Fruit fly (Drosophila melanogaster) whole organism, adult: ENCODE measurements around the gene CG9132.

Experiments used
- CG11617 ChIP-seq: fragments of 200-800 bp; sonication (Bioruptor generic); optimal IDR thresholded peaks from 2 replicates; lab custom pipeline; 2017; ENCODE audit warnings: mild to moderate bottlenecking, missing biosample characterization, missing genetic modification reagents, missing genetic modification characterization
- Clk ChIP-seq: fragments of 200-800 bp; sonication (Bioruptor generic); optimal IDR thresholded peaks from 2 replicates; lab custom pipeline; 2017; ENCODE audit warnings: missing biosample characterization, missing genetic modification characterization
- cic ChIP-seq: fragments of 200-800 bp; sonication (Bioruptor generic); optimal IDR thresholded peaks from 2 replicates; lab custom pipeline; 2017; ENCODE audit warnings: missing biosample characterization, mild to moderate bottlenecking, missing genetic modification characterization, moderate library complexity
- kay ChIP-seq: fragments of 200-800 bp; sonication (Bioruptor generic); peaks from one replicate; lab custom pipeline; 2016; ENCODE audit warnings: missing biosample characterization, missing genetic modification characterization, borderline replicate concordance

DNA sequence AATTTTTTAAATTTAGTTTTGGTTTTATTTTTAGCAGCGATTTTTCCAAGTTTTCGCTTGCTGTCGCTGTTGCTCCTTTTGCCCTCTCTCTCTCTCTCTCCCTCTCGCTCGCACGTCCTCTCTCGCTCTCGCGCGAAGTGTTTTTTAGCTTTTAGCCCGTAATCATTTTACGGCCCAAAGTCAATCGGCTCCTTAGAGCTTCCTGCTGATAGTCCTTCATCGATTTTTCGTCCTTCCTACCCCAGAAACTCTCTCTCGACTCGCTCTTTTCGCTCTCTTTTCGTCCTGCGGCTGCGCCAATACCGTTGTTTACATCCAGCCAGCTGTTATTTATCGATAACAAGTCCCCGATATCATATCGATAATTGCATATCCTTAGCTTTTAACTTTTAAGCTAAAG is 43.8 kb upstream of the CG9132 start, which contains the start of gene RSG7:
- TF ChIP-seq kay (GFP tag; lab: Kevin White, UChicago) (no peak), Clk (GFP tag; lab: Kevin White, UChicago) (no peak), cic (GFP tag; lab: Kevin White, UChicago) (no peak), CG11617 (GFP tag; lab: Kevin White, UChicago) (no peak)
